Fruit fly (Drosophila melanogaster) ovary, adult (tissue): Measurements from ENCODE around the gene CG13386.

Experiments used
- CG17801 ChIP-seq: fragments of 200-800 bp; optimal IDR thresholded peaks from 2 replicates; lab custom pipeline; 2019; ENCODE audit warnings: missing biosample characterization, mild to moderate bottlenecking, missing genetic modification characterization, moderate library complexity; ENCODE audit not compliant: partially characterized antibody

CG13386 gene

DNA sequence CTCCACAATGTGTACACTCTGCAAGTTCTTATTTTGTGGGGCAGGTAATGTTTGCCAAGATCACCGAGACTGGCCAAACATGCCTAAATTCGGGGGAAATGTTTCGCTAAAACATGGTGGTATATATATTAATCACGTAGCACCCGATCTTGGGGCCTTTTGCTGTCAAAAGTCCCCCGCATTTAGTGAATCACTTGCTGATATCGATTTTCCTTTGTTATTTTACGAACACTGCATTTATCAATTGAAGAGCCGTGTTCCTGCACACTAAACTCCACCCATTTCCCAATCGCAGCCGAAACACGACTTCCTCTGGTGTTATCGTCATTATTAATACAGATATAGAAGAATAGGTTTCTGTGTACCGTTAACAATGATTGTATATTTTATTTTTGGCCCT, 22.9 kb downstream of the CG13386 start:
- TF ChIP-seq CG17801, result no peak

DNA sequence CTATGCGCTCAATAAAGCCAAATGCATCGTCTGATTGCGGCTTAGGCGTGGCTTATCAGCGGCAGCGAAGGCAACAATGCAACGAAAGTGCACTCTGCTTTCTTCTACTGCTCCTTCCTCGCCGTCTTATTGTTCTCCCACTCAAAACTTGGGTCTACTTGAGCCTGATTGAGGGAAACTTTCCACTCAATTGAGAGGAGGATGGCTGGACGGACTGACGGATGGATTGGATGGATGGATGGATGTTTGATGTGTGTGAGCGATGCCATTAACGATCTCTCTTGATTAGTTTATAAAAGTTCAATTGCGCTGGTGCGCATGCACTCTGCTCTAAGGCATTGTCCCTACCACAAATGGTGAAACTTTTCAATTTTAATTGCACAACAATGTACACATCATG, 24.2 kb downstream of the CG13386 start:
- TF ChIP-seq CG17801, result no peak

DNA sequence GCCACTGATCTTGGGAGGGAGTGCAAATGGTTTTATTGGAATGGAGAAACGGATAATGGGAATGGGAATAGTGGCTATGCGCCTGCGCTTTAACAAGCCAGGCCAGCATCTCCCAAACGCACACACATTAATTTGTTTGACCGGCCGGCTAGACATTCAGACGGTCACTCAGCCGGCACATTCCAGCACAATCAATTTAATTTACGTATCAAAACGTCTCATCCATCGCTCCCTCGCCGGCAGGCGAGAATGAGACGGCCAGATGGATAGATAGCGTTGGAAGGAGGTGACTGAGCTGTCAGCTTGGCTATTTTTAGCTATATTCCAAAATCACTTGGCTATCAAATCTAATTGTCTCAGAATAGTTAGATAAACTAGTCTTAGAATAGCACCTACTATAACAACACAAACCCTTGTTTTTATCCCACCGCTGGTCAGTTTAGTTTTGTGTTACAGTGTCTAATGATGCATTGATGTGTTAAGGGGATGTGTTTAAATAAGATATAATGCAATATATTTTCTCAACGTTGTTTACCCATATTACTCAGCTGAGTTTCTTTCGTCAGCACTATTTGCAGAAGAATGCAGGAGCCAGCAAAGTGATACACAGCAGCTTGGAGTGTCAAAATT, 24.8 kb downstream of the CG13386 start:
- TF ChIP-seq CG17801, result no peak

DNA sequence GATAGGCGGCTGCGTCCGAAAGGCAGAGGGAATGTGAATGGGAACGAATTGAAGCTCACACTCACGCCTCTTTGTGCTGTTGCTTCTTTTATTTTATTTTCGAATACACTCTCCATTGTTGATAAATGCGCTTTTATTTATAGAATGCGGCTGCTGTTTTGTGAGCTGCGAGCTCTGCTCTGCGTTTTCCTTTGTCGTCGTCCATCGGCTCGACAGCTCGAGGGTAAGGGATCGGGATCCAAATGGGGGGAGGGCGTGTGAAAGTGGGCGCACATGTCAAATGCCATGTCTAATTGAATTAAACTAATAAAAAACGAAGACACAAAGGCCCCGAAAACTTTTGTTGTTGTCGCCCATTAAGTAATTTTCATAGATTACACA, 25.3 kb downstream of the CG13386 start:
- no peak for TF ChIP-seq CG17801

DNA sequence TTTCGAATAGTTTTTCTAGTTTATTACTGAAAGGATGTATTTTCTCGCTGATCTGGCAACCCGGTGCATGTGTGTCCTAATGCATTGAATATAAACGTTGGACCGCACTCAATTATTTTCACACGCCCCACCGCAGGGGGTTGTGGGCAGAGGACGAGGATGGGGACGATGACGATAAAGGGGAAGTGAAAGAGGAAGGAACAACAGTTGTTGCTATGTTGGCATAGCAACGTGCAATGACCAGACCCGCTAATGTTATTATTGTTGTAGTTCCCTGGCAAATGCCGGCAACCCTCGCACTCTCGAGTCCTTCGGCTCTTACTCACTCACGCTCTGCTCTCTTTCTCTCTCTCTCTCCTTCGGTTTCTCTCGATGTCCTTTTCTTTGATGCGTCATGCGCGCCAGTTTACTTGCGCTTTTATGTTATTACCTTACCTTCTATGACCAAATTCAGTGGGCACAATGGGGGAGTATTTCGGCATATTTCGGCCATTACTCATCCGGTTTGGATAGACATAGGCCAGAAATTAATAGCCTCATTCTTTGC, 25.9 kb downstream of the CG13386 start:
- TF ChIP-seq CG17801, result no peak

DNA sequence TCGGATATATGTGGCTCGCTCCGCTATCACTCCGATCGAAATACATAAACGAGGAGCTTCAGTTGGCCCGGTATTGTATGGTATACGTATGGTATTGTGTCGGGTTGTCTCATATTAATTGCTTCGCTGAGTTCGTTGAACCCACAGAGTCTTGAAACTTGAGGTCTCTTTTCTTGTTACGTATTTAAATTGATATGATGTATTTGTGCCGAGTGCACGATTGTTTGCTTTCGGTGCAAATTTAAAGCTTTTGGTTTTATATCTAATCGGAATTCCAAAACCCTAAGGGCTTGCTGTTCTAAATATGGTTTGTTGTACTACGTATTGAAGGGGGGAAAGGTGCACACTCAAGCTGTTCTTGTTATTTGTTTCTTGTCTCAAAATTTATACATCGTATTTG, 26.4 kb downstream of the CG13386 start:
- TF ChIP-seq CG17801, result no peak

DNA sequence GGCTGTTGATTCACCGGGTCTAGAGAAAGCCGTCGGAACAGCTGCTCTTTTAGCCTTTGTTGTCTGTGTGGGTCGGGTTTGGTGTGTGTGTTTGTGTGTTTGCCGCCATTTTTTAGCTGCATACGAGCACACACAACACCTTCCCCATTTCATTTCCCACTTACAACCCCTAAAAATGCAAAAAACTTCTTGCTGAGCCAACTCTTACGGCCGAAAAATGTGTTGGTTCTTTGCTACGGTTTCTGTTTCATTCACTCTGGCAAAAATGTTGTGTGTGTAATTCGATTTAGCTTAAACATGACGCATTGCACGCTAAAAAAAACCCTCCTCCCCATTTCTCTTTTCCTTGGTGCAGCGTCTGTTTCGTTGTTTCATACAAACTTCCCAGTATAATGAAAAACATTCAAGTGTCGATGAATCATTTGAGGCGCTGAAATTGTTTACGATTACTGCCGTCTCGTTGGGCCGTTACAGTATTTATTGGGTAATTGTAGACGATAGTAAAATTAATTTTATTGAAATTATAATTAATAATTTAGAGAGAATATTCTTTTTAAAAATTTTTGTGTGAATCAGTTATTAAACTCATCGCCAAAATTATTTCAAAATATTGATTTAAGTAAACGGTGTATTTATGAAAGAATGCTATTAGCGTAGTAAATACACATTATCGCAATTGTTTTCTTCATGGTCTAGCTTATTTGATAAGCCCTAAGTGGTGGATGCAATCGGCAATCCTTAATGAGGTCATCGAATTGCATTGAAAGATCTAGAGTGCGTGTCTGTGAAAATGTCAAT, 27.3 kb downstream of the CG13386 start:
- TF ChIP-seq CG17801, result no peak

DNA sequence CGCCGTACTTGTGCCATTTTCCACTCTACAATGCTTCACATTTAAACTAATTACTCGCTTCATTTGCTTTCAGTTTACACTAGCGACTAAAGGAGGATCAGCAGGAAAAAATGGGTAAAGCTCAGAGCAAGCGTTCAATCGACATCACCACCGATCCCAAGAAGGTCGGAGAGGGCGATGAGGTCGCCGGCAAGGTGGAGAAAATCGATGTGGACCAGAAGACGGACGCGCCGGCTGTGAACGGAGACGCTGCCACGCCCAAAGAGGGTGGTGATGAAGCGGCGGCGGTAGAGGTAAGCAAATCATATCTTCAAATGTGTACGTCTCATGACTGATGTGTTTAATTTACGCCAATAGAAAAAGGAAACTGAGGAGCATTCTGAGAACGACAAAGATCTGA, 28.0 kb downstream of the CG13386 start:
- TF ChIP-seq CG17801, result no peak

DNA sequence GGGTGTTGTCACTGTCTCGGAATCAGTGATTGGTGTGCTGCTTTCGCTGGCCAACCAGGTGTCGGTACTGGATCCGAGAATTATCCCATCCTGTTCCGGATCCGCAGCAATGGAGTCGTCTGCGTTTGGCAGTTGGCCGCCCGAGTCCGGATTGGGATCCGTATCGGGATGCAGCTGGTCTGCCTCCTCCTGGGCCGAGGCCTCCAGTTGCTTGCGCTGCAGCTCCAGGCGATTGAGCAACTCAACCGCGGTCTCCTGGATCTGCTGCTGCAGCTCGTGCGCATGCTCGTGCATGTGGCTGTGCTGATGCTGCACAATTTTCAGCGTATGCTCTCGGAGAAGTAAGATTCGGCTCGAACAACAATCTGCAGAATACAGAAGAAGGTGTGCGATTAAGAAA, 33.3 kb downstream of the CG13386 start:
- no peak for TF ChIP-seq CG17801

DNA sequence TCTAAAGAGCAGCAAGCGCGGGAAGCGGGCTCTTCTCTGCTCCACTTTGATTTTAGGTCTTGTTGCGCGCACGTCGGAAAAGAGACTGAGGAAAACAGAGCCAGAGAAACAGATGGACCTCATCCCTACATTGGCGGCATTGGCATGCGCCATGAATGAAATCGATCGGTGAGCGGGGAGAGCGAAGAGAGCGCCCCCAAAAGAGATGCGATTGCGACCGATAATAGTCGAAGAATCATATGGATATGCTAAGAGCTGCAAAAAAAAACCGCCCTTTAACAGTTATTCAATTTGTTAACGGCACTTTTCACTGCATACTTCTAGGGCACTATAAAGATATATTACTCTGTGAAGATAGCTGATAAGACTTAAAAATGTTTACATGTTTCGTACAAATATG, 34.7 kb downstream of the CG13386 start, which contains the start of gene grk:
Gene grk, minus strand, starts transcription at position 87 of the 400 bp plus-strand sequence.
- TF ChIP-seq CG17801, result no peak

DNA sequence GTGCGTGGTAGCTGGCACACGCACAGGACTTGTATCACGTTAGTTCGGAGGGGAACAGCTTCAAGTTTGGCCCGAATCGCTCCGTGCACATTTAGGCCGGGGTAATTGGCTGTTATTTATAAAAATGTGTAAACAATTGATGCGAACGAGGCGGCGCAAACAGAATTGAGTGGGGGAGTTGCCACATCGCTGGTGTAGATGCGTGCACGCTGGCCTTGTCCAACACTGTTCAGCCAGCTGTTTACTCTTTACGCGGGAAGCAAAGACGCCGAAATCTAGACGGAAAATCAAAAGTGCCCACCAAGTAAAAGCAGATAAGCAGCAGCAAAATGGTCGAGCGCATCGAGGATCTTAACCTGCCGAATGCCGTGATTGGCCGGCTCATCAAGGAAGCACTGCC, 38.4 kb downstream of the CG13386 start, which contains the start of the genes D12 and Chrac-14:
Gene D12, minus strand, starts transcription at position 190 of the 400 bp plus-strand sequence.
Gene Chrac-14, plus strand, starts transcription at position 230 of the 400 bp plus-strand sequence.
- TF ChIP-seq CG17801, result no peak

DNA sequence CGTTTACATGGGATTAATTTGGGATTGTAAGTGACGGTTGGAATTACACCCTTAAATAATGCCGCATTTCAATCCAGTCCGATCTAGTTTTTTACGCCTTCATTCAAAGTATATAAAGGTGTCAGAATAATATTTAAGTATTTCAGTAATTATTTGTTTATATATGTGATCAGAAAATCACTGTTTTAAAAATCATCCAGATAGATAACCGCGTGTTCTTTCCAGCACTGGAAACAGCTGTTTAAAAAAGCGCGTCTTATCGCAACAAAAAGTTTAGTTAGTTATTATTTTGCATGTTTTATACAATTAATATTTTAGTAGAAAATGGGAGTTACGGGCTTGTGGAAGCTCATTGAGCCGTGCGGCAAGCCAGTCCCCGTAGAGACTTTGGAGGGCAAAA, 39.2 kb downstream of the CG13386 start, which contains the start of gene mus201:
Gene mus201, plus strand, starts transcription at position 118 of the 400 bp plus-strand sequence.
- TF ChIP-seq CG17801, result no peak

DNA sequence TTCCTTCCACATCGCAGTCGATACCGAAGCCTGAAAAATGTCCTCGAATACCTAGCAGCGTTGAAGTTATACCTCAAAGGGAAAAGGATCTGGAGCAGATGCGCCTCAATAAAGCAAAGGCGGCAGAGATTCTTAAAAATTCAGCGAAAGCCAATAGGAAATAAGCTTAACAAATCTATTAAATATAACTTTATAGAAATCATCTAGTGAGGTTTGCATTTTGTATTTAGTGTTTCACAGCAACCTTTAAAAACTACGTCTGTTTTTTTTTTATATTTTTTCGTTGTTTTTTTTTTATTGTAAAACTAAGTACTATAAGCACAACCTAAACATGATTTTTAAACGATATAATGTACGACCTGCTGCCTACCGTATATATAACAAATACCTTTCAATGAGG, 43.3 kb downstream of the CG13386 start, which contains the start of gene CG31897:
Gene CG31897, plus strand, starts transcription at position 301 of the 400 bp plus-strand sequence.
- no peak for TF ChIP-seq CG17801

DNA sequence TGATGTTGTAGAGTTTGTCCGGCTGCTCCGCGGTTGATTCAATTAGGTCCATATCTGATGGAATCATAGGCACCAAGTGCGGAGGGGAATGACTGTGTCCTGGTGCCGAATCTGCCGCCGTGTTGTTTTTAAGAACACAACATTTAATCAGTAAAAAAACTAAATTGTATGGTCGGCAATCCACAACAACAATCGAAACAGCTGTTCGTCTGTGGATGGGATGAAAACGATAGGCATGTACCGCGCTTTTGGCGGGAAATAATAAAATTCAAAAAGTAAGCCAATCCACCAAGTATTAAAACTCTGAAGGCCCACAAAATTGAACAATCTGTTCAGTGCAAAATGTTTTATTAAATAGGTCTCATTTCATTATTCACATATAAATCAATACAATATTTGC, 50.5 kb downstream of the CG13386 start, which contains the start of gene Aasdh:
Gene Aasdh, minus strand, starts transcription at position 219 of the 400 bp plus-strand sequence.
- TF ChIP-seq CG17801, result no peak
